Fruit fly (Drosophila melanogaster) whole organism, embryonic: ENCODE measurements around the gene Cap-D3.

Experiments
- BEAF-32 ChIP-seq: fragments of 200-800 bp; sonication (Bioruptor generic); optimal IDR thresholded peaks from 3 replicates; lab custom pipeline; 2017; ENCODE audit warnings: missing biosample characterization, missing genetic modification characterization, mild to moderate bottlenecking, moderate library complexity, missing genetic modification reagents
- Bdp1 ChIP-seq: fragments of 200-800 bp; sonication (Bioruptor generic); optimal IDR thresholded peaks from 3 replicates; lab custom pipeline; 2016; ENCODE audit warnings: missing biosample characterization, missing genetic modification characterization
- CG11696 ChIP-seq: fragments of 200-800 bp; sonication (Bioruptor generic); IDR thresholded peaks from 2 replicates; pipeline ENCODE4 v1.3.6; 2022; ENCODE audit warnings: missing biosample characterization, missing genetic modification characterization
- CG12942 ChIP-seq: fragments of 200-800 bp; sonication (Bioruptor generic); optimal IDR thresholded peaks from 3 replicates; lab custom pipeline; 2016; ENCODE audit warnings: missing biosample characterization, missing genetic modification characterization
- CG13287 ChIP-seq: fragments of 200-800 bp; sonication (Bioruptor generic); IDR thresholded peaks from 2 replicates; pipeline ENCODE4 v1.3.6; 2022; ENCODE audit warnings: missing biosample characterization, missing genetic modification characterization; ENCODE audit not compliant: partially characterized antibody
- CG14710 ChIP-seq: fragments of 200-800 bp; sonication (Bioruptor generic); optimal IDR thresholded peaks from 3 replicates; lab custom pipeline; 2019; ENCODE audit warnings: missing biosample characterization, mild to moderate bottlenecking, missing genetic modification characterization, moderate library complexity
- CG14860 ChIP-seq: fragments of 200-800 bp; sonication (Bioruptor generic); IDR thresholded peaks from 3 replicates; pipeline ENCODE4 v1.3.6; 2022; ENCODE audit warnings: missing biosample characterization, missing genetic modification characterization; ENCODE audit not compliant: partially characterized antibody
- CG2116 ChIP-seq: fragments of 200-800 bp; sonication (Bioruptor generic); optimal IDR thresholded peaks from 3 replicates; lab custom pipeline; 2018; ENCODE audit warnings: missing biosample characterization, mild to moderate bottlenecking, missing genetic modification characterization
- CG31388 ChIP-seq: fragments of 200-800 bp; sonication (Bioruptor generic); optimal IDR thresholded peaks from 2 replicates; lab custom pipeline; 2016; ENCODE audit warnings: missing biosample characterization, missing genetic modification characterization
- CG42726 ChIP-seq: fragments of 200-800 bp; sonication (Bioruptor generic); IDR thresholded peaks from 2 replicates; pipeline ENCODE4 v1.3.6; 2022; ENCODE audit warnings: missing biosample characterization, missing genetic modification characterization; ENCODE audit not compliant: partially characterized antibody
- CG6791 ChIP-seq: fragments of 200-800 bp; sonication (Bioruptor generic); IDR thresholded peaks from 3 replicates; pipeline ENCODE4 v1.3.6; 2022; ENCODE audit warnings: missing biosample characterization, missing genetic modification characterization; ENCODE audit not compliant: partially characterized antibody
- CG7271 ChIP-seq: fragments of 200-800 bp; sonication (Bioruptor generic); optimal IDR thresholded peaks from 2 replicates; lab custom pipeline; 2018; ENCODE audit warnings: missing biosample characterization, mild to moderate bottlenecking, missing genetic modification characterization, moderate library complexity
- CG7963 ChIP-seq: fragments of 200-800 bp; sonication (Bioruptor generic); IDR thresholded peaks from 3 replicates; pipeline ENCODE4 v1.3.6; 2022; ENCODE audit warnings: missing biosample characterization, missing genetic modification characterization; ENCODE audit not compliant: partially characterized antibody
- D19A ChIP-seq: fragments of 200-800 bp; optimal IDR thresholded peaks from 3 replicates; lab custom pipeline; 2019; ENCODE audit warnings: missing biosample characterization, mild to moderate bottlenecking, missing genetic modification characterization, moderate library complexity
- Dp ChIP-seq: fragments of 200-800 bp; sonication (Bioruptor generic); optimal IDR thresholded peaks from 2 replicates; lab custom pipeline; 2018; ENCODE audit warnings: missing biosample characterization, mild to moderate bottlenecking, missing genetic modification characterization, moderate library complexity
- Dref ChIP-seq: fragments of 200-800 bp; sonication (Bioruptor generic); IDR thresholded peaks from 2 replicates; pipeline ENCODE4 v1.3.6; 2022; ENCODE audit warnings: missing biosample characterization, missing genetic modification characterization
- E2f2 ChIP-seq: fragments of 200-800 bp; sonication (Bioruptor generic); IDR thresholded peaks from 2 replicates; pipeline ENCODE4 v1.3.6; 2022; ENCODE audit warnings: missing biosample characterization, missing genetic modification characterization
- HLH4C ChIP-seq: fragments of 200-800 bp; sonication (Bioruptor generic); IDR thresholded peaks from 3 replicates; pipeline ENCODE4 v1.3.6; 2022; ENCODE audit warnings: missing biosample characterization, missing genetic modification characterization; ENCODE audit not compliant: partially characterized antibody
- HLHmδ ChIP-seq: fragments of 200-800 bp; sonication (Bioruptor generic); optimal IDR thresholded peaks from 2 replicates; lab custom pipeline; 2018; ENCODE audit warnings: missing biosample characterization, mild to moderate bottlenecking, missing genetic modification characterization, moderate library complexity
- HmgZ ChIP-seq: fragments of 200-800 bp; sonication (Bioruptor generic); optimal IDR thresholded peaks from 2 replicates; lab custom pipeline; 2018; ENCODE audit warnings: missing biosample characterization, mild to moderate bottlenecking, missing genetic modification characterization
- Lhr ChIP-seq: fragments of 200-800 bp; sonication (Bioruptor generic); optimal IDR thresholded peaks from 3 replicates; lab custom pipeline; 2017; ENCODE audit warnings: mild to moderate bottlenecking, missing biosample characterization, missing genetic modification reagents, missing genetic modification characterization
- MESR4 ChIP-seq: fragments of 200-800 bp; sonication (Bioruptor generic); optimal IDR thresholded peaks from 2 replicates; lab custom pipeline; 2018; ENCODE audit warnings: missing biosample characterization, mild to moderate bottlenecking, missing genetic modification characterization, moderate library complexity
- MTF-1 ChIP-seq: fragments of 200-800 bp; sonication (Bioruptor generic); optimal IDR thresholded peaks from 2 replicates; lab custom pipeline; 2018; ENCODE audit warnings: missing biosample characterization, mild to moderate bottlenecking, missing genetic modification characterization, borderline replicate concordance
- Myb ChIP-seq: fragments of 200-800 bp; sonication (Bioruptor generic); optimal IDR thresholded peaks from 2 replicates; lab custom pipeline; 2016; ENCODE audit warnings: missing biosample characterization, missing genetic modification characterization
- Opbp ChIP-seq: fragments of 200-800 bp; sonication (Bioruptor generic); IDR thresholded peaks from 3 replicates; pipeline ENCODE4 v1.3.6; 2022; ENCODE audit warnings: missing biosample characterization, missing genetic modification characterization; ENCODE audit not compliant: partially characterized antibody
- Scr ChIP-seq: fragments of 200-800 bp; sonication (Bioruptor generic); IDR thresholded peaks from 2 replicates; pipeline ENCODE4 v1.3.6; 2022; ENCODE audit warnings: missing biosample characterization, missing genetic modification characterization; ENCODE audit not compliant: partially characterized antibody
- amos ChIP-seq: fragments of 200-800 bp; sonication (Bioruptor generic); IDR thresholded peaks from 2 replicates; pipeline ENCODE4 v1.3.6; 2022; ENCODE audit warnings: missing biosample characterization, missing genetic modification characterization; ENCODE audit not compliant: partially characterized antibody
- bowl ChIP-seq: fragments of 200-800 bp; sonication (Bioruptor generic); IDR thresholded peaks from 2 replicates; pipeline ENCODE4 v1.3.6; 2022; ENCODE audit warnings: missing biosample characterization, missing genetic modification characterization
- chinmo ChIP-seq: fragments of 200-800 bp; sonication (Bioruptor generic); IDR thresholded peaks from 4 replicates; pipeline ENCODE4 v1.3.6; 2022; ENCODE audit warnings: missing biosample characterization, missing genetic modification characterization; ENCODE audit not compliant: partially characterized antibody
- dati ChIP-seq: fragments of 200-800 bp; sonication (Bioruptor generic); IDR thresholded peaks from 2 replicates; pipeline ENCODE4 v1.3.6; 2022; ENCODE audit warnings: missing biosample characterization, missing genetic modification characterization
- dmrt99B ChIP-seq: fragments of 200-800 bp; sonication (Bioruptor generic); optimal IDR thresholded peaks from 2 replicates; lab custom pipeline; 2018; ENCODE audit warnings: missing biosample characterization, mild to moderate bottlenecking, missing genetic modification characterization, moderate library complexity
- gcm2 ChIP-seq: fragments of 200-800 bp; sonication (Bioruptor generic); optimal IDR thresholded peaks from 2 replicates; lab custom pipeline; 2016; ENCODE audit warnings: missing biosample characterization, missing genetic modification characterization
- h ChIP-seq: fragments of >200 bp; optimal IDR thresholded peaks from 2 replicates; lab custom pipeline; 2017
- hb ChIP-seq: fragments of 200-800 bp; sonication (Bioruptor generic); IDR thresholded peaks from 3 replicates; pipeline ENCODE4 v1.3.6; 2022; ENCODE audit warnings: missing biosample characterization, missing genetic modification characterization; ENCODE audit not compliant: partially characterized antibody
- hbn ChIP-seq: fragments of 200-800 bp; sonication (Bioruptor generic); IDR thresholded peaks from 2 replicates; pipeline ENCODE4 v1.3.6; 2022; ENCODE audit warnings: missing biosample characterization, missing genetic modification characterization; ENCODE audit not compliant: partially characterized antibody
- maf-S ChIP-seq: fragments of 200-800 bp; sonication (Bioruptor generic); optimal IDR thresholded peaks from 2 replicates; lab custom pipeline; 2016; ENCODE audit warnings: missing biosample characterization, missing genetic modification characterization
- phol ChIP-seq: fragments of 200-800 bp; sonication (Bioruptor generic); optimal IDR thresholded peaks from 3 replicates; lab custom pipeline; 2018; ENCODE audit warnings: missing biosample characterization, mild to moderate bottlenecking, missing genetic modification characterization, moderate library complexity
- pzg ChIP-seq: fragments of 200-800 bp; sonication (Bioruptor generic); optimal IDR thresholded peaks from 3 replicates; lab custom pipeline; 2018; ENCODE audit warnings: missing biosample characterization, mild to moderate bottlenecking, missing genetic modification characterization, moderate library complexity
- row ChIP-seq: fragments of 200-800 bp; sonication (Bioruptor generic); IDR thresholded peaks from 3 replicates; pipeline ENCODE4 v1.3.6; 2022; ENCODE audit warnings: missing biosample characterization, missing genetic modification characterization
- sna ChIP-seq: fragments of 200-800 bp; sonication (Bioruptor generic); IDR thresholded peaks from 2 replicates; pipeline ENCODE4 v1.3.6; 2022; ENCODE audit warnings: missing biosample characterization, missing genetic modification characterization; ENCODE audit not compliant: partially characterized antibody
- sob ChIP-seq: fragments of 200-800 bp; sonication (Bioruptor generic); IDR thresholded peaks from 2 replicates; pipeline ENCODE4 v1.3.6; 2022; ENCODE audit warnings: missing biosample characterization, missing genetic modification characterization
- twi ChIP-seq: fragments of 200-800 bp; optimal IDR thresholded peaks from 2 replicates; lab custom pipeline; 2019; ENCODE audit warnings: missing biosample characterization, mild to moderate bottlenecking, missing genetic modification characterization, moderate library complexity
- unc-4 ChIP-seq: fragments of 200-800 bp; sonication (Bioruptor generic); IDR thresholded peaks from 2 replicates; pipeline ENCODE4 v1.3.6; 2022; ENCODE audit warnings: missing biosample characterization, missing genetic modification characterization; ENCODE audit not compliant: partially characterized antibody
- yki ChIP-seq: fragments of >200 bp; optimal IDR thresholded peaks from 3 replicates; lab custom pipeline; 2018
- zen ChIP-seq: fragments of 200-800 bp; sonication (Bioruptor generic); optimal IDR thresholded peaks from 3 replicates; lab custom pipeline; 2018; ENCODE audit warnings: missing biosample characterization, mild to moderate bottlenecking, missing genetic modification characterization, moderate library complexity
- zen2 ChIP-seq: fragments of 200-800 bp; sonication (Bioruptor generic); IDR thresholded peaks from 3 replicates; pipeline ENCODE4 v1.3.6; 2022; ENCODE audit warnings: missing biosample characterization, missing genetic modification characterization; ENCODE audit not compliant: partially characterized antibody

Cap-D3 gene

dm6 chr2L:5526738-5527137 lies 1.0 kb downstream of the Cap-D3 start, which contains the start of gene Cox11 (continued):
- TF ChIP-seq CG7963 (GFP tag; lab: Robert Waterston, UW) = peak; percentile 53; the same call in 2 of the 3 replicates
- TF ChIP-seq Dp = peak; percentile 71
- TF ChIP-seq unc-4 (GFP tag; lab: Robert Waterston, UW) = peak; percentile 46; the same call in 1 of the 2 replicates
- TF ChIP-seq Scr (GFP tag; lab: Robert Waterston, UW) = peak; percentile 59
- no peak for TF ChIP-seq sob
- TF ChIP-seq CG13287 = peak; percentile 51
- peak; percentile 49; the same call in 2 of the 3 replicates for TF ChIP-seq zen2 (GFP tag; lab: Robert Waterston, UW)
- TF ChIP-seq hbn (GFP tag; lab: Robert Waterston, UW) = peak; percentile 27; the same call in 1 of the 2 replicates
- TF ChIP-seq gcm2 (GFP tag; lab: Kevin White, UChicago) = no peak
- TF ChIP-seq CG6791 (GFP tag; lab: Robert Waterston, UW) = peak; percentile 69; the same call in 1 of the 3 replicates
- TF ChIP-seq zen (tag; lab: Kevin White, UChicago) = peak; percentile 25
- TF ChIP-seq Bdp1 (GFP tag; lab: Kevin White, UChicago) = no peak
- peak; percentile 35 for TF ChIP-seq pzg (GFP tag; lab: Kevin White, UChicago)
- TF ChIP-seq CG31388 (GFP tag; lab: Kevin White, UChicago) = no peak
- TF ChIP-seq E2f2 (GFP tag; lab: Robert Waterston, UW) = peak; percentile 87
- peak; percentile 99 for TF ChIP-seq CG14710 (tag; lab: Kevin White, UChicago)
- TF ChIP-seq HLH4C (GFP tag; lab: Robert Waterston, UW) = peak; percentile 77
- TF ChIP-seq BEAF-32 (GFP tag; lab: Kevin White, UChicago) = peak; percentile 27
- TF ChIP-seq CG11696 (GFP tag; lab: Robert Waterston, UW) = no peak
- TF ChIP-seq CG12942 = no peak
- peak; percentile 51; the same call in 1 of the 3 replicates for TF ChIP-seq CG14860 (GFP tag; lab: Robert Waterston, UW)
- no peak for TF ChIP-seq HLHmδ
- TF ChIP-seq, all 482 proteins: peak for 36

- TF ChIP-seq dati (GFP tag; lab: Robert Waterston, UW) = no peak
- peak; percentile 91 for TF ChIP-seq chinmo (GFP tag; lab: Robert Waterston, UW)
- no peak for TF ChIP-seq bowl (GFP tag; lab: Robert Waterston, UW)
- TF ChIP-seq CG7271 = no peak
- TF ChIP-seq HLH4C (GFP tag; lab: Robert Waterston, UW) = peak; percentile 87
- no peak for TF ChIP-seq dmrt99B (tag; lab: Kevin White, UChicago)
- TF ChIP-seq twi (tag; lab: Kevin White, UChicago) = peak; percentile 8
- TF ChIP-seq amos (GFP tag; lab: Robert Waterston, UW) = peak; percentile 61; the same call in 1 of the 2 replicates
- TF ChIP-seq sna (GFP tag; lab: Robert Waterston, UW) = 0 out of 2 replicates have a peak, but pooled peaks have one; percentile 39
- TF ChIP-seq CG6791 (GFP tag; lab: Robert Waterston, UW) = peak; percentile 89
- TF ChIP-seq yki (lab: Kevin White, UChicago) = no peak
- peak; percentile 85 for TF ChIP-seq hb (GFP tag; lab: Robert Waterston, UW)
- peak; percentile 64 for TF ChIP-seq Myb (GFP tag; lab: Kevin White, UChicago)
- peak; percentile 75 for TF ChIP-seq Opbp
- peak; percentile 7 for TF ChIP-seq phol (tag; lab: Kevin White, UChicago)
- no peak for TF ChIP-seq D19A (tag; lab: Kevin White, UChicago)
- peak; percentile 54 for TF ChIP-seq MESR4 (GFP tag; lab: Kevin White, UChicago)
- peak; percentile 91 for TF ChIP-seq E2f2 (GFP tag; lab: Robert Waterston, UW)
- peak; percentile 61; the same call in 2 of the 3 replicates for TF ChIP-seq zen2 (GFP tag; lab: Robert Waterston, UW)
- TF ChIP-seq CG14860 (GFP tag; lab: Robert Waterston, UW) = peak; percentile 71
- TF ChIP-seq h (lab: Kevin White, UChicago) = no peak
- TF ChIP-seq MTF-1 (GFP tag; lab: Kevin White, UChicago) = no peak
- TF ChIP-seq Lhr = no peak
- TF ChIP-seq Dref (GFP tag; lab: Robert Waterston, UW) = peak; percentile 92
- TF ChIP-seq CG42726 (GFP tag; lab: Robert Waterston, UW) = peak; percentile 8; the same call in 1 of the 2 replicates
- TF ChIP-seq row (GFP tag; lab: Robert Waterston, UW) = no peak
- no peak for TF ChIP-seq CG2116 (GFP tag; lab: Kevin White, UChicago)
- peak; percentile 36 for TF ChIP-seq HmgZ (tag; lab: Kevin White, UChicago)
- TF ChIP-seq Dp = peak; percentile 87
- no peak for TF ChIP-seq maf-S (GFP tag; lab: Kevin White, UChicago)
Observed at dm6 chr2L:5527861-5528260, 2.2 kb downstream of the Cap-D3 start, which contains the start of gene CG31915. Gene CG31915, plus strand, starts transcription at chr2L:5528123.
